Worm (Caenorhabditis elegans) whole organism, L4/young adult: Measurements from ENCODE around the gene C50H11.13.

ENCODE experiments used
- W03F9.2 ChIP-seq: fragments of 150-350 bp; optimal IDR thresholded peaks from 2 replicates; lab custom pipeline; 2014; ENCODE audit warnings: missing biosample characterization, missing genetic modification characterization
- him-1 ChIP-seq: sonication (generic microtip); optimal IDR thresholded peaks from 2 replicates; lab custom pipeline; 2016; ENCODE audit warnings: missing genotype, missing genetic modification reagents, missing genetic modification characterization, missing compliant biosample characterization

DNA sequence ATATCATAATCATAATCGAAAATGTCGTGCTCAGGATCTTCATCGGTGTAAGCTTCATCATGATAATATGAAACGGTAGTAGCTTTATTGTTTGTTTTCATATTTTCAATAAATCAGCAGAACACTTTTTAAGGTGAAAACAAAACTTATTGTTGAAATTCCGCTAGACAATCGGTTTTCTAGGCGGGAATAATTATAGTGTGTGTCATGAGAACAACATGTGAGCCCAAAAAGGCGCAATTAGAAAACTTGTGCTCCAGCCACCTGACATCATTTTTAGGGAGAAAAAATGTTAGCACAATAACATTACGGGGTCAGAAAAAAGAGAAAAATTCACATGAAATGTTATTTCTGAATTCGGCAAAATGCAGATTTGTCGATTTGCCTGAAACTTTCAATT lies 37.2 kb downstream of the C50H11.13 start, which contains the start of gene srw-8:
- TF ChIP-seq W03F9.2 (tag; lab: Kevin White, UChicago), result no peak
- TF ChIP-seq him-1 (tag; lab: Kevin White, UChicago), result no peak
